Worm (Caenorhabditis elegans) whole organism, L2 larva: ENCODE results near the gene fbxl-3.

Experiments used
- R02D3.7 ChIP-seq: fragments of 150-350 bp; optimal IDR thresholded peaks from 2 replicates; lab custom pipeline; 2014; ENCODE audit warnings: missing biosample characterization, missing genetic modification characterization
- ceh-82 ChIP-seq: fragments of 150-350 bp; optimal IDR thresholded peaks from 2 replicates; lab custom pipeline; 2014; ENCODE audit warnings: missing biosample characterization, missing genetic modification characterization
- elt-1 ChIP-seq: fragments of 150-350 bp; optimal IDR thresholded peaks from 2 replicates; lab custom pipeline; 2014; ENCODE audit warnings: missing biosample characterization, missing genetic modification characterization
- gmeb-1 ChIP-seq: fragments of 150-350 bp; optimal IDR thresholded peaks from 2 replicates; lab custom pipeline; 2014; ENCODE audit warnings: missing biosample characterization, missing genetic modification characterization
- lin-11 ChIP-seq: fragments of 150-350 bp; sonication (generic microtip); optimal IDR thresholded peaks from 2 replicates; lab custom pipeline; 2014; ENCODE audit warnings: missing biosample characterization, missing genetic modification characterization, inconsistent platforms, mixed read lengths
- mdl-1 ChIP-seq, 2 experiments: fragments of 150-350 bp in 1 of 2; sonication (generic microtip) in 1 of 2; optimal IDR thresholded peaks; 2 replicates each; lab custom pipeline; 2017; ENCODE audit warnings: missing biosample characterization in 2 of 2, missing genetic modification characterization in 2 of 2
- nhr-10 ChIP-seq: sonication (generic microtip); optimal IDR thresholded peaks from 2 replicates; lab custom pipeline; 2017; ENCODE audit warnings: missing biosample characterization, missing genetic modification characterization
- nhr-11 ChIP-seq: fragments of 150-350 bp; optimal IDR thresholded peaks from 2 replicates; lab custom pipeline; 2014; ENCODE audit warnings: missing biosample characterization, missing genetic modification characterization
- nhr-237 ChIP-seq: fragments of 150-350 bp; optimal IDR thresholded peaks from 2 replicates; lab custom pipeline; 2014; ENCODE audit warnings: missing biosample characterization, missing genetic modification characterization
- skn-1 ChIP-seq: sonication (generic microtip); optimal IDR thresholded peaks from 2 replicates; lab custom pipeline; 2017; ENCODE audit warnings: missing biosample characterization, missing genetic modification characterization
- unc-39 ChIP-seq: fragments of 150-350 bp; optimal IDR thresholded peaks from 2 replicates; lab custom pipeline; 2014; ENCODE audit warnings: missing biosample characterization, missing genetic modification characterization
- unc-62 ChIP-seq: fragments of 150-350 bp; optimal IDR thresholded peaks from 2 replicates; lab custom pipeline; 2014; ENCODE audit warnings: missing biosample characterization, missing genetic modification reagents, missing genetic modification characterization

DNA sequence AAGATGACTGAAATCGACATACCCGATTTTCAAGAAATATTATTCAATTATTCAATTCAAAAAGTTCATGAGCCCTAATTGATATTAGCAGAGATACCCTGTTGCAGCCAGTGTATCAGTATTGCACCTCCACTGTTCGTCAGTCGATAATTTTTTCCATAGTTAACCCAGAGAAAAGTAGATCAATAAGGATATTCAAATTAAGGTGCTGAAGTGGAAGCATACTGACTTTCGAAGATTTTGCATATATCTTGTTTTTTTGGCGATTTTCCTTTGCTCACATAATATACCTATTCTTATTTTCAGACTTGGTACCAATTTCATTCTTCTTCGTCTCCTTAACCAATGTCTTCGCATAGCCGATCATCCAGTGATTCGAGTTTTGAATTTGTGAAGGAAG, 20.2 kb upstream of the fbxl-3 start, which contains the start of gene EEED8.15:
- no peak for TF ChIP-seq elt-1 (tag; lab: Kevin White, UChicago)
- TF ChIP-seq nhr-237 (tag; lab: Kevin White, UChicago) = no peak
- no peak for TF ChIP-seq R02D3.7 (tag; lab: Kevin White, UChicago)
- TF ChIP-seq gmeb-1 (tag; lab: Kevin White, UChicago) = no peak
- TF ChIP-seq lin-11 (tag; lab: Kevin White, UChicago) = no peak
- no peak for TF ChIP-seq mdl-1 (tag; optimal IDR thresholded peaks at IDR 0.05; lab: Kevin White, UChicago)
- no peak for TF ChIP-seq nhr-11 (tag; lab: Kevin White, UChicago)
- TF ChIP-seq ceh-82 (tag; lab: Kevin White, UChicago) = no peak
- no peak for TF ChIP-seq unc-62 (GFP tag; lab: Kevin White, UChicago)
- TF ChIP-seq skn-1 (tag; lab: Kevin White, UChicago) = no peak
- no peak for TF ChIP-seq nhr-10 (tag; lab: Kevin White, UChicago)
- TF ChIP-seq unc-39 = no peak
